Fruit fly (Drosophila melanogaster): ENCODE measurements around the gene Polr3F.

DNA sequence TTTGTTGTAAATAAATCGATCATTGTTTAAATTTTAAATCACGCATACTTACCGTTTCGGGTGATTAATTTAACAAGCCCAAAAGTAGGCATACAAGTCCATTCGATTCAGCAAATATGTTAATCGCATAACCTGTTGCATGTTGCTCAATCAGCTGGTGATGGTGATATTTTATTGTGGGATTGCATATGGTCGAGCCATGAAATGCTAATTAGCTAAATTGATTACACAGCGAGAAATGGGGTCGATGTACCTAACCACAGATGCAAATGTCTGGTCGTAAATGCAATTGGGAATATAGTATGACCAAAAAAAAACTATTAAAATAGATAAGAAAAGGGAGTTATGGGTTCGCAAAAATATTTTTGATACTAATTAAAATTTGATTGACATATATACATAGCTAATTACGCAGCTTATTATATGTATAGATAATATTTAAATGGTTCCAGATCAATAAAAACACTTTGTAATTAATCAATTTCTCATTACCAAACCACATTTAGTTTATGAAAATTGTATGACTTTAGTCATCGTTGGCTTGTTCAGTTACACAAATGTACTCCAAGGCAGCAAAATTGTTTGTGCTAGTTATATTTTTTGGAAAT lies 36.6 kb downstream of the Polr3F start, which contains the start of gene CG33721:
- no peak for TF ChIP-seq CG8159 (tag; optimal IDR thresholded peaks at IDR 0.05)
- TF ChIP-seq Pif1A (GFP tag; optimal IDR thresholded peaks at IDR 0.05), result no peak
- TF ChIP-seq CG34367 (tag; optimal IDR thresholded peaks at IDR 0.05), result no peak
